Worm (Caenorhabditis elegans) whole organism, mixed stage, embryonic: ENCODE results near the gene T12A7.10.

Experiments used
- M03D4.4 ChIP-seq: sonication (generic microtip); optimal IDR thresholded peaks from 2 replicates; lab custom pipeline; 2017; ENCODE audit warnings: mild to moderate bottlenecking, missing genetic modification characterization, missing compliant biosample characterization
- bed-3 ChIP-seq: fragments of 200-800 bp; sonication (Bioruptor generic); optimal IDR thresholded peaks from 3 replicates; lab custom pipeline; 2018; ENCODE audit warnings: mild to moderate bottlenecking, missing genetic modification characterization, moderate library complexity, missing compliant biosample characterization
- blmp-1 ChIP-seq: fragments of 150-350 bp; optimal IDR thresholded peaks from 2 replicates; lab custom pipeline; 2014; ENCODE audit warnings: missing biosample characterization, missing genetic modification characterization
- ceh-39 ChIP-seq: fragments of 150-350 bp; optimal IDR thresholded peaks from 2 replicates; lab custom pipeline; 2014; ENCODE audit warnings: missing biosample characterization, missing genetic modification characterization
- ceh-43 ChIP-seq: fragments of 200-800 bp; sonication (Bioruptor generic); optimal IDR thresholded peaks from 2 replicates; lab custom pipeline; 2018; ENCODE audit warnings: mild to moderate bottlenecking, missing genetic modification characterization, moderate library complexity, missing compliant biosample characterization
- ceh-83 ChIP-seq: fragments of 200-800 bp; sonication (Bioruptor generic); optimal IDR thresholded peaks from 2 replicates; lab custom pipeline; 2018; ENCODE audit warnings: mild to moderate bottlenecking, missing genetic modification characterization, missing compliant biosample characterization
- ces-1 ChIP-seq: fragments of 150-350 bp; optimal IDR thresholded peaks from 2 replicates; lab custom pipeline; 2014; ENCODE audit warnings: missing biosample characterization, missing genetic modification reagents, missing genetic modification characterization
- cnd-1 ChIP-seq: fragments of 200-800 bp; sonication (Bioruptor generic); optimal IDR thresholded peaks from 2 replicates; lab custom pipeline; 2018; ENCODE audit warnings: mild to moderate bottlenecking, missing genetic modification characterization, missing compliant biosample characterization
- drap-1 ChIP-seq: fragments of 200-800 bp; sonication (Bioruptor generic); optimal IDR thresholded peaks from 3 replicates; lab custom pipeline; 2018; ENCODE audit warnings: mild to moderate bottlenecking, missing genetic modification characterization, missing compliant biosample characterization
- elt-1 ChIP-seq: sonication (generic microtip); optimal IDR thresholded peaks from 2 replicates; lab custom pipeline; 2017; ENCODE audit warnings: missing genetic modification characterization, mild to moderate bottlenecking, missing compliant biosample characterization, antibody characterized with exemption, moderate library complexity, borderline replicate concordance; ENCODE audit not compliant: insufficient read depth
- elt-3 ChIP-seq: fragments of 150-350 bp; optimal IDR thresholded peaks from 2 replicates; lab custom pipeline; 2014; ENCODE audit warnings: missing biosample characterization, missing genetic modification characterization
- flh-1 ChIP-seq: fragments of 200-800 bp; sonication (Bioruptor generic); optimal IDR thresholded peaks from 2 replicates; lab custom pipeline; 2018; ENCODE audit warnings: mild to moderate bottlenecking, missing genetic modification characterization, moderate library complexity, missing compliant biosample characterization
- ham-2 ChIP-seq: fragments of 200-800 bp; sonication (Bioruptor generic); optimal IDR thresholded peaks from 2 replicates; lab custom pipeline; 2018; ENCODE audit warnings: mild to moderate bottlenecking, missing genetic modification characterization, missing compliant biosample characterization
- hlh-1 ChIP-seq: fragments of 150-350 bp; optimal IDR thresholded peaks from 2 replicates; lab custom pipeline; 2014; ENCODE audit warnings: missing biosample characterization, missing genetic modification reagents, missing genetic modification characterization
- lin-13 ChIP-seq: fragments of 150-350 bp; optimal IDR thresholded peaks from 2 replicates; lab custom pipeline; 2014; ENCODE audit warnings: missing biosample characterization, missing genetic modification characterization
- lin-32 ChIP-seq: fragments of 200-800 bp; sonication (Bioruptor generic); optimal IDR thresholded peaks from 2 replicates; lab custom pipeline; 2018; ENCODE audit warnings: mild to moderate bottlenecking, missing genetic modification characterization, missing compliant biosample characterization
- lsy-2 ChIP-seq: fragments of 150-350 bp; optimal IDR thresholded peaks from 2 replicates; lab custom pipeline; 2014; ENCODE audit warnings: missing biosample characterization, missing genetic modification characterization
- mab-5 ChIP-seq: fragments of 150-350 bp; optimal IDR thresholded peaks from 2 replicates; lab custom pipeline; 2014; ENCODE audit warnings: missing biosample characterization, missing genetic modification characterization
- mep-1 ChIP-seq: fragments of 150-350 bp; optimal IDR thresholded peaks from 2 replicates; lab custom pipeline; 2017; ENCODE audit warnings: missing biosample characterization, missing genetic modification reagents, missing genetic modification characterization, inconsistent platforms
- mls-2 ChIP-seq: sonication (generic microtip); optimal IDR thresholded peaks from 2 replicates; lab custom pipeline; 2016; ENCODE audit warnings: mild to moderate bottlenecking, missing genetic modification characterization, moderate library complexity, missing compliant biosample characterization
- nhr-12 ChIP-seq: fragments of 150-350 bp; optimal IDR thresholded peaks from 2 replicates; lab custom pipeline; 2014; ENCODE audit warnings: missing biosample characterization, missing genetic modification characterization
- nhr-2 ChIP-seq: fragments of 150-350 bp; optimal IDR thresholded peaks from 2 replicates; lab custom pipeline; 2014; ENCODE audit warnings: missing biosample characterization, missing genetic modification characterization
- nhr-237 ChIP-seq: fragments of 150-350 bp; optimal IDR thresholded peaks from 2 replicates; lab custom pipeline; 2014; ENCODE audit warnings: missing biosample characterization, missing genetic modification characterization
- nhr-28 ChIP-seq: fragments of 150-350 bp; optimal IDR thresholded peaks from 2 replicates; lab custom pipeline; 2014; ENCODE audit warnings: missing biosample characterization, missing genetic modification characterization
- nhr-76 ChIP-seq: sonication (generic microtip); optimal IDR thresholded peaks from 2 replicates; lab custom pipeline; 2017; ENCODE audit warnings: missing biosample characterization, missing genetic modification characterization
- pha-4 ChIP-seq: fragments of 150-350 bp; optimal IDR thresholded peaks from 2 replicates; lab custom pipeline; 2018; ENCODE audit warnings: missing biosample characterization, missing genetic modification reagents, missing genetic modification characterization
- sem-2 ChIP-seq: fragments of 200-800 bp; sonication (Bioruptor generic); optimal IDR thresholded peaks from 2 replicates; lab custom pipeline; 2018; ENCODE audit warnings: mild to moderate bottlenecking, missing genetic modification characterization, missing compliant biosample characterization
- snpc-4 ChIP-seq: fragments of 150-350 bp; optimal IDR thresholded peaks from 2 replicates; lab custom pipeline; 2014; ENCODE audit warnings: missing biosample characterization, missing genetic modification characterization
- sptf-1 ChIP-seq: sonication (generic microtip); optimal IDR thresholded peaks from 2 replicates; lab custom pipeline; 2017; ENCODE audit warnings: mild to moderate bottlenecking, missing genetic modification characterization, moderate library complexity, missing compliant biosample characterization
- tbx-8 ChIP-seq: fragments of 200-800 bp; sonication (Bioruptor generic); optimal IDR thresholded peaks from 2 replicates; lab custom pipeline; 2018; ENCODE audit warnings: mild to moderate bottlenecking, missing genetic modification characterization, moderate library complexity, missing compliant biosample characterization
- unc-120 ChIP-seq: sonication (generic microtip); optimal IDR thresholded peaks from 2 replicates; lab custom pipeline; 2017; ENCODE audit warnings: missing genetic modification characterization, missing compliant biosample characterization; ENCODE audit not compliant: poor library complexity, severe bottlenecking
- unc-39 ChIP-seq: fragments of 150-350 bp; optimal IDR thresholded peaks from 2 replicates; lab custom pipeline; 2014; ENCODE audit warnings: missing biosample characterization, missing genetic modification characterization
- unc-62 ChIP-seq: fragments of 150-350 bp; optimal IDR thresholded peaks from 2 replicates; lab custom pipeline; 2014; ENCODE audit warnings: missing biosample characterization, missing genetic modification reagents, missing genetic modification characterization
- zip-8 ChIP-seq: fragments of 150-350 bp; optimal IDR thresholded peaks from 2 replicates; lab custom pipeline; 2014; ENCODE audit warnings: missing biosample characterization, missing genetic modification characterization
- ztf-11 ChIP-seq: fragments of 150-350 bp; optimal IDR thresholded peaks from 2 replicates; lab custom pipeline; 2014; ENCODE audit warnings: missing biosample characterization, missing genetic modification characterization

The T12A7.10 gene

DNA sequence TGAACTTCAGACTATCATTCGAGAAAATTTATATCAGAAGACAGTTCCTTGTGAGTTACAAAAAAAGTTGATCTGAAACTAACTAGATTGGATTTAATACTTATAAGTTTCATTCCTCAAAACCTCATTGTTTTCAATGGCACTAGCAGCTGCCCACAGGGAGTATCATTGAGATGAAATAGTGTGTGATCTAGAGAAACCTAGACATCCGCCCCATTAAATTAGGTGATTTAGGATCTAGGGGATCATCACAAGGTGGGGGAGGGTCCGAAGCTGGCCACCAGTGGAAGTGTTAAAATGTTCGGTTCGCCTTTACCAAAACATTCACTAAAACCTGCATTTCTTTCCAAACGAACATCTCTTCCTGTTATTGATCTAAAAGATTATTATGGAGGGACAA is 38.5 kb downstream of the T12A7.10 start:
- TF ChIP-seq hlh-1 (tag; lab: Kevin White, UChicago): peak; percentile 14
- TF ChIP-seq ceh-43 (GFP tag; lab: Kevin White, UChicago): no peak
- TF ChIP-seq cnd-1 (tag; lab: Kevin White, UChicago): no peak

DNA sequence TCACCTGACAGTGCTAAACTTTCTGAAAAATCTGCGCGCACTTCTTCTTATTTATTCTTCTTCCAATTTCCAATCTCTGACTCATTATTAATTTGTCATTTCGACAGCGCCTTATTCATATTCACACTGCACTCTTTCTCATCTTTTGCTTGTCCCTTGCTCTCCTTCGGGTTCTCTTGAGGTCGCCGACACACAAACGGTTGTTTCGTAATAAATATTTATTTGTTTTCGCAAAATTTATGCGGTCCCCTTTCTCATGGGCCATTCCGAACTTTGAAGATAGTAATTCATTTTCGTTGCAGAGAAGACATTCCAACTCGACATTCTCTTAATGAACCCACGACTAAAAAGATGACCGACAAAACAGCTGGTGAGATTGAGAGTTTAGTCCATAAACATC is 40.2 kb downstream of the T12A7.10 start, which contains the start of gene magi-1:
magi-1 (plus strand) TSS at position 301 of the 400 bp plus-strand sequence.
- TF ChIP-seq mls-2 (no peak), sptf-1 (no peak), snpc-4 (tag; lab: Kevin White, UChicago) (no peak), ceh-83 (GFP tag; lab: Kevin White, UChicago) (no peak), ceh-43 (GFP tag; lab: Kevin White, UChicago) (no peak), lin-32 (GFP tag; lab: Kevin White, UChicago) (no peak), ces-1 (no peak), tbx-8 (GFP tag; lab: Kevin White, UChicago) (no peak), ceh-39 (no peak), nhr-28 (tag; lab: Kevin White, UChicago) (no peak), mab-5 (tag; lab: Kevin White, UChicago) (no peak), flh-1 (GFP tag; lab: Kevin White, UChicago) (no peak), lsy-2 (tag; lab: Kevin White, UChicago) (no peak), elt-1 (tag; lab: Kevin White, UChicago) (no peak)

DNA sequence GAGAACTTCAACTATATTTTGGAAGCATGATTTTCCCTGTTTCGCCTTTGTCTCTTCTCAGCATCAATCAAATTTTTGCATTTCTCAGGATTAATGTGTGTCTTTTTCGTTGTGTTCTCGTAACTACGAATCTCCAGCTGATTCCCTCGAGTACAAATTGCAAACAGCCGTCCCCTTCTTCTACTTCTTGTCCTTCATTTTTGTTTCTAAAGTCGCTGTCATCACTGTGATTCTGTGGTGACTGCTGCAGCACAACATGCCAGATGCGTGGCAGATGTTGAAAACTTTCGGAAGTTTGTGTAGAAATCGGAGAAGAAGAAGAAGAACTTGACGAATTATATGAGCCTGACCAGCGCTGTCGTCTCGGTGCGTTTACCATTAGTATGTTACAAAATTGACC is 41.6 kb downstream of the T12A7.10 start:
- TF ChIP-seq lin-13 (no peak), nhr-2 (tag; lab: Kevin White, UChicago) (no peak), ham-2 (GFP tag; lab: Kevin White, UChicago) (no peak), unc-62 (GFP tag; lab: Kevin White, UChicago) (no peak), mep-1 (tag; lab: Kevin White, UChicago) (no peak), blmp-1 (tag; lab: Kevin White, UChicago) (no peak), nhr-76 (no peak), M03D4.4 (tag; lab: Kevin White, UChicago) (no peak), hlh-1 (tag; lab: Kevin White, UChicago) (peak; percentile 42)

DNA sequence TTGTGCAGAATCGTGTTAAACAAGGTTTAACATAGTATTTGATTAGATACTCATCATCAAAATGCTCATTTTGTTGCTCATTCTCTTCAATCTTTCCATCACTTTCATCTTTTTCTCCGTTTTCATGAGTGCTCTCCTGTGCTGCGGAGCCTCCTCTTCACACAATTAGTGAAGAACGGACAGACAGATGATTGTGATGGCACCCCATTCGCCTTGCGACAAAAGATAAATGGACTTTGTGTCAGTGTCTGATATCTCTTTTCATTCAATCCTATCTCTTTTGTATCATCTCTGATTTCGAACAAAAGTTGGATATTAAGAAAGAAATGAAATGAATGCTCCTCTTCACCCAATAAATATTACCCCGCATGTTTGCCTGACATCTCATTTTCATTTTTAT is 44.6 kb downstream of the T12A7.10 start:
- TF ChIP-seq ceh-43 (GFP tag; lab: Kevin White, UChicago) (no peak), drap-1 (GFP tag; lab: Kevin White, UChicago) (no peak), unc-120 (peak; percentile 75), snpc-4 (tag; lab: Kevin White, UChicago) (no peak), elt-1 (tag; lab: Kevin White, UChicago) (no peak), lin-13 (no peak), cnd-1 (tag; lab: Kevin White, UChicago) (no peak), mls-2 (no peak), unc-39 (tag; lab: Kevin White, UChicago) (no peak), M03D4.4 (tag; lab: Kevin White, UChicago) (no peak), unc-62 (GFP tag; lab: Kevin White, UChicago) (peak; percentile 92), hlh-1 (tag; lab: Kevin White, UChicago) (peak; percentile 16), bed-3 (no peak), elt-3 (no peak), ceh-39 (no peak), lsy-2 (tag; lab: Kevin White, UChicago) (no peak), sem-2 (GFP tag; lab: Kevin White, UChicago) (no peak), lin-32 (GFP tag; lab: Kevin White, UChicago) (no peak), nhr-12 (tag; lab: Kevin White, UChicago) (no peak), sptf-1 (no peak), flh-1 (GFP tag; lab: Kevin White, UChicago) (no peak), nhr-76 (no peak), mab-5 (tag; lab: Kevin White, UChicago) (no peak), ces-1 (no peak), blmp-1 (tag; lab: Kevin White, UChicago) (no peak), zip-8 (tag; lab: Kevin White, UChicago) (no peak), ham-2 (GFP tag; lab: Kevin White, UChicago) (no peak), ceh-83 (GFP tag; lab: Kevin White, UChicago) (no peak), nhr-28 (tag; lab: Kevin White, UChicago) (no peak), mep-1 (tag; lab: Kevin White, UChicago) (no peak), tbx-8 (GFP tag; lab: Kevin White, UChicago) (no peak), nhr-2 (tag; lab: Kevin White, UChicago) (no peak), pha-4 (peak; percentile 31), nhr-237 (tag; lab: Kevin White, UChicago) (no peak), ztf-11 (tag; lab: Kevin White, UChicago) (no peak)
